Worm (Caenorhabditis elegans) whole organism, young adult: Measurements from ENCODE around the gene D1069.3.

Experiments
- B0019.2 ChIP-seq: fragments of 200-800 bp; sonication (Bioruptor generic); conservative IDR thresholded peaks from 2 replicates; pipeline ENCODE4 v1.3.6; 2022; ENCODE audit warnings: missing genetic modification reagents, missing genetic modification characterization, missing compliant biosample characterization
- F10E7.11 ChIP-seq: sonication (generic microtip); optimal IDR thresholded peaks from 2 replicates; lab custom pipeline; 2017; ENCODE audit warnings: mild to moderate bottlenecking, missing genetic modification characterization, moderate library complexity, missing compliant biosample characterization
- F57A8.1 ChIP-seq: fragments of 200-800 bp; sonication (Bioruptor generic); optimal IDR thresholded peaks from 2 replicates; lab custom pipeline; 2018; ENCODE audit warnings: mild to moderate bottlenecking, missing genetic modification characterization, moderate library complexity, missing compliant biosample characterization
- F57C9.4 ChIP-seq: sonication (generic microtip); optimal IDR thresholded peaks from 2 replicates; lab custom pipeline; 2017; ENCODE audit warnings: mild to moderate bottlenecking, missing genetic modification characterization, missing compliant biosample characterization
- K11D2.4 ChIP-seq: fragments of 200-800 bp; sonication (Bioruptor generic); IDR thresholded peaks from 2 replicates; pipeline ENCODE4 v1.3.6; 2022; ENCODE audit warnings: missing genetic modification reagents, missing genetic modification characterization, missing compliant biosample characterization
- T26A5.8 ChIP-seq: sonication (generic microtip); optimal IDR thresholded peaks from 2 replicates; lab custom pipeline; 2016; ENCODE audit warnings: missing genetic modification characterization, missing compliant biosample characterization
- Y67H2A.10 ChIP-seq: fragments of 200-800 bp; sonication (Bioruptor generic); conservative IDR thresholded peaks from 2 replicates; pipeline ENCODE4 v1.3.6; 2022; ENCODE audit warnings: missing genetic modification reagents, missing genetic modification characterization, missing compliant biosample characterization
- Y95B8A.8 ChIP-seq: fragments of 200-800 bp; sonication (Bioruptor generic); IDR thresholded peaks from 2 replicates; pipeline ENCODE4 v1.3.6; 2022; ENCODE audit warnings: missing genetic modification reagents, missing genetic modification characterization, missing compliant biosample characterization
- ZK185.1 ChIP-seq: sonication (generic microtip); optimal IDR thresholded peaks from 2 replicates; lab custom pipeline; 2016; ENCODE audit warnings: mild to moderate bottlenecking, missing genetic modification characterization, missing compliant biosample characterization; ENCODE audit not compliant: poor library complexity, severe bottlenecking
- atf-7 ChIP-seq: sonication (generic microtip); optimal IDR thresholded peaks from 2 replicates; lab custom pipeline; 2017; ENCODE audit warnings: mild to moderate bottlenecking, missing genetic modification characterization, missing compliant biosample characterization
- attf-6 ChIP-seq: fragments of 200-800 bp; sonication (Bioruptor generic); IDR thresholded peaks from 2 replicates; pipeline ENCODE4 v1.3.6; 2022; ENCODE audit warnings: missing genetic modification reagents, missing genetic modification characterization, missing compliant biosample characterization
- bed-1 ChIP-seq: fragments of 200-800 bp; sonication (Bioruptor generic); IDR thresholded peaks from 2 replicates; pipeline ENCODE4 v1.3.6; 2022; ENCODE audit warnings: missing genetic modification reagents, missing genetic modification characterization, missing compliant biosample characterization
- ccch-3 ChIP-seq: fragments of 200-800 bp; sonication (Bioruptor generic); optimal IDR thresholded peaks from 2 replicates; lab custom pipeline; 2018; ENCODE audit warnings: mild to moderate bottlenecking, missing genetic modification characterization, missing compliant biosample characterization
- cebp-1 ChIP-seq, 2 experiments: fragments of 200-800 bp in 1 of 2; sonication (Bioruptor generic) in 1 of 2; sonication (generic microtip) in 1 of 2; IDR thresholded peaks in 1 of 2; optimal IDR thresholded peaks in 1 of 2; 2 replicates each; pipeline versions ENCODE4 v1.3.6 to Lab custom; 2017 to 2022; ENCODE audit warnings: missing compliant biosample characterization in 2 of 2, missing genetic modification characterization in 2 of 2, mild to moderate bottlenecking in 1 of 2, missing genetic modification reagents in 1 of 2, moderate library complexity in 1 of 2
- ceh-58 ChIP-seq: fragments of 200-800 bp; sonication (Bioruptor generic); IDR thresholded peaks from 2 replicates; pipeline ENCODE4 v1.3.6; 2022; ENCODE audit warnings: missing genetic modification characterization, missing compliant biosample characterization
- ceh-91 ChIP-seq: fragments of 200-800 bp; sonication (Bioruptor generic); IDR thresholded peaks from 2 replicates; pipeline ENCODE4 v1.3.6; 2022; ENCODE audit warnings: missing genetic modification reagents, missing genetic modification characterization, missing compliant biosample characterization
- dpff-1 ChIP-seq: sonication (generic microtip); optimal IDR thresholded peaks from 2 replicates; lab custom pipeline; 2017; ENCODE audit warnings: mild to moderate bottlenecking, missing genetic modification characterization, missing compliant biosample characterization
- egl-44 ChIP-seq: fragments of 200-800 bp; sonication (Bioruptor generic); IDR thresholded peaks from 2 replicates; pipeline ENCODE4 v1.3.6; 2022; ENCODE audit warnings: missing genetic modification reagents, missing genetic modification characterization, missing compliant biosample characterization
- egrh-3 ChIP-seq: fragments of 200-800 bp; sonication (Bioruptor generic); IDR thresholded peaks from 2 replicates; pipeline ENCODE4 v1.3.6; 2022; ENCODE audit warnings: missing genetic modification reagents, missing genetic modification characterization, missing compliant biosample characterization
- ets-4 ChIP-seq: fragments of 200-800 bp; sonication (Bioruptor generic); optimal IDR thresholded peaks from 2 replicates; lab custom pipeline; 2018; ENCODE audit warnings: mild to moderate bottlenecking, missing genetic modification characterization, missing compliant biosample characterization
- fkh-3 ChIP-seq: sonication (generic microtip); optimal IDR thresholded peaks from 2 replicates; lab custom pipeline; 2016; ENCODE audit warnings: mild to moderate bottlenecking, missing genetic modification characterization, missing compliant biosample characterization
- gei-17 ChIP-seq: fragments of 200-800 bp; sonication (Bioruptor generic); optimal IDR thresholded peaks from 2 replicates; lab custom pipeline; 2018; ENCODE audit warnings: mild to moderate bottlenecking, missing genetic modification characterization, missing compliant biosample characterization
- him-1 ChIP-seq: sonication (generic microtip); optimal IDR thresholded peaks from 2 replicates; lab custom pipeline; 2016; ENCODE audit warnings: missing genotype, missing genetic modification reagents, missing genetic modification characterization, missing compliant biosample characterization
- hlh-12 ChIP-seq: sonication (generic microtip); optimal IDR thresholded peaks from 2 replicates; lab custom pipeline; 2016; ENCODE audit warnings: missing genetic modification characterization, missing compliant biosample characterization
- hlh-26 ChIP-seq: fragments of 200-800 bp; sonication (Bioruptor generic); conservative IDR thresholded peaks from 2 replicates; pipeline ENCODE4 v1.3.6; 2022; ENCODE audit warnings: missing genetic modification reagents, missing genetic modification characterization, missing compliant biosample characterization
- hmg-1.2 ChIP-seq: fragments of 200-800 bp; sonication (Bioruptor generic); IDR thresholded peaks from 2 replicates; pipeline ENCODE4 v1.3.6; 2022; ENCODE audit warnings: missing genetic modification reagents, missing genetic modification characterization, missing compliant biosample characterization
- lag-1 ChIP-seq: fragments of 200-800 bp; sonication (Bioruptor generic); IDR thresholded peaks from 2 replicates; pipeline ENCODE4 v1.3.6; 2022; ENCODE audit warnings: missing genetic modification reagents, missing genetic modification characterization, missing compliant biosample characterization
- let-607 ChIP-seq, 2 experiments: fragments of 200-800 bp in 1 of 2; sonication (Bioruptor generic) in 1 of 2; sonication (generic microtip) in 1 of 2; optimal IDR thresholded peaks; 2 replicates each; lab custom pipeline; 2016 to 2018; ENCODE audit warnings: mild to moderate bottlenecking in 2 of 2, missing compliant biosample characterization in 2 of 2, missing genetic modification characterization in 2 of 2, moderate library complexity in 2 of 2, missing genotype in 1 of 2
- lin-40 ChIP-seq: sonication (generic microtip); optimal IDR thresholded peaks from 2 replicates; lab custom pipeline; 2016; ENCODE audit warnings: missing genetic modification characterization, mild to moderate bottlenecking, missing compliant biosample characterization, missing genotype, missing genetic modification reagents
- lsl-1 ChIP-seq: fragments of 200-800 bp; sonication (Bioruptor generic); optimal IDR thresholded peaks from 2 replicates; lab custom pipeline; 2018; ENCODE audit warnings: mild to moderate bottlenecking, missing genetic modification characterization, moderate library complexity, missing compliant biosample characterization
- lsy-27 ChIP-seq: sonication (generic microtip); optimal IDR thresholded peaks from 2 replicates; lab custom pipeline; 2017; ENCODE audit warnings: missing genetic modification characterization, mild to moderate bottlenecking, missing compliant biosample characterization, antibody characterized with exemption, missing genotype, borderline replicate concordance; ENCODE audit not compliant: insufficient read depth
- mcd-1 ChIP-seq: fragments of 200-800 bp; sonication (Bioruptor generic); IDR thresholded peaks from 2 replicates; pipeline ENCODE4 v1.3.6; 2022; ENCODE audit warnings: missing genetic modification reagents, missing genetic modification characterization, missing compliant biosample characterization
- mel-28 ChIP-seq: sonication (generic microtip); optimal IDR thresholded peaks from 2 replicates; lab custom pipeline; 2016; ENCODE audit warnings: borderline replicate concordance, mild to moderate bottlenecking, missing genetic modification characterization, missing compliant biosample characterization
- mes-4 ChIP-seq: sonication (generic microtip); optimal IDR thresholded peaks from 2 replicates; lab custom pipeline; 2016; ENCODE audit warnings: missing genotype, missing genetic modification characterization, missing compliant biosample characterization
- nhr-27 ChIP-seq: fragments of 200-800 bp; sonication (Bioruptor generic); optimal IDR thresholded peaks from 2 replicates; lab custom pipeline; 2018; ENCODE audit warnings: mild to moderate bottlenecking, missing genetic modification characterization, moderate library complexity, missing compliant biosample characterization
- nhr-90 ChIP-seq: sonication (generic microtip); optimal IDR thresholded peaks from 2 replicates; lab custom pipeline; 2016; ENCODE audit warnings: missing genotype, mild to moderate bottlenecking, missing genetic modification characterization, missing compliant biosample characterization
- pha-4 ChIP-seq: fragments of 150-350 bp; sonication (generic microtip); optimal IDR thresholded peaks from 2 replicates; lab custom pipeline; 2014; ENCODE audit warnings: missing biosample characterization, missing genetic modification reagents, missing genetic modification characterization
- rec-8 ChIP-seq, 2 experiments: sonication (generic microtip); optimal IDR thresholded peaks; 2 replicates each; lab custom pipeline; 2016; ENCODE audit warnings: mild to moderate bottlenecking in 2 of 2, missing genetic modification characterization in 2 of 2, missing genetic modification reagents in 2 of 2, missing genotype in 2 of 2, missing biosample characterization in 1 of 2, missing compliant biosample characterization in 1 of 2, moderate library complexity in 1 of 2
- sea-2 ChIP-seq: fragments of 200-800 bp; sonication (Bioruptor generic); IDR thresholded peaks from 2 replicates; pipeline ENCODE4 v1.3.6; 2022; ENCODE audit warnings: missing genetic modification characterization, missing compliant biosample characterization
- sptf-2 ChIP-seq: fragments of 200-800 bp; sonication (Bioruptor generic); optimal IDR thresholded peaks from 2 replicates; lab custom pipeline; 2018; ENCODE audit warnings: mild to moderate bottlenecking, missing genetic modification characterization, missing compliant biosample characterization
- tbx-9 ChIP-seq: sonication (generic microtip); optimal IDR thresholded peaks from 2 replicates; lab custom pipeline; 2016; ENCODE audit warnings: borderline replicate concordance, missing genetic modification characterization, inconsistent platforms, missing compliant biosample characterization
- tlf-1 ChIP-seq: fragments of 200-800 bp; sonication (Bioruptor generic); optimal IDR thresholded peaks from 2 replicates; lab custom pipeline; 2018; ENCODE audit warnings: mild to moderate bottlenecking, missing genetic modification characterization, missing compliant biosample characterization
- unc-130 ChIP-seq: sonication (generic microtip); optimal IDR thresholded peaks from 2 replicates; lab custom pipeline; 2016; ENCODE audit warnings: missing genetic modification reagents, missing genetic modification characterization, missing compliant biosample characterization
- xnd-1 ChIP-seq: sonication (generic microtip); optimal IDR thresholded peaks from 2 replicates; lab custom pipeline; 2016; ENCODE audit warnings: missing genotype, missing genetic modification reagents, missing genetic modification characterization, missing compliant biosample characterization
- zfh-2 ChIP-seq: fragments of 200-800 bp; sonication (Bioruptor generic); conservative IDR thresholded peaks from 2 replicates; pipeline ENCODE4 v1.3.6; 2022; ENCODE audit warnings: missing genetic modification reagents, missing genetic modification characterization, missing compliant biosample characterization
- ztf-18 ChIP-seq: sonication (generic microtip); optimal IDR thresholded peaks from 2 replicates; lab custom pipeline; 2016; ENCODE audit warnings: missing genotype, mild to moderate bottlenecking, missing genetic modification characterization, missing compliant biosample characterization
- ztf-22 ChIP-seq: fragments of 200-800 bp; sonication (Bioruptor generic); optimal IDR thresholded peaks from 2 replicates; lab custom pipeline; 2018; ENCODE audit warnings: mild to moderate bottlenecking, missing genetic modification characterization, moderate library complexity, missing compliant biosample characterization

The D1069.3 gene

DNA sequence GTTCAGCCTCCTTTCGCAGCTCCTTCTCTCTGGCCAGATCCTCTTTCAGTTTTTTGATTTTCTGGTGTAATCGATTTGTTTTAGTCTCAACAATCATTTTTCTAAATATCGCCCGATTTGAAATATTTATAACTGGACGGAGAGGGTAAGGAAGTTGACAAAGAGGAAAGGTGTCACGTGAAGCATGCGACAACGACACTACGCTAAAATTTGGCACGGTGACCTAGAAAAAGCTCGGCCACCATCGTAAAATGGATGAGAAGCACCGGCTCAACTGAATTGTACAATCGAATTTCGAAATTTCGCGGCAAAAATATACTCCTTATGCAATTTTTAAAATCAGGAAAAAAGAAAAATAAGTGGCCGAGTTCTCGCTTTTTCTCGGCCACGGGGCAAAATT lies 37.6 kb upstream of the D1069.3 start, which contains the start of gene C03H5.5:
TSS of gene C03H5.5 (minus strand) at position 101 of the 400 bp plus-strand sequence.
- no peak for TF ChIP-seq T26A5.8 (tag; lab: Kevin White, UChicago)
- no peak for TF ChIP-seq lsy-27 (tag; lab: Kevin White, UChicago)
- no peak for TF ChIP-seq tlf-1 (GFP tag; lab: Kevin White, UChicago)
- no peak for TF ChIP-seq bed-1 (GFP tag; lab: Robert Waterston, UW)
- no peak for TF ChIP-seq mcd-1 (GFP tag; lab: Robert Waterston, UW)
- TF ChIP-seq fkh-3, result no peak
- no peak for TF ChIP-seq dpff-1 (tag; lab: Kevin White, UChicago)
- TF ChIP-seq unc-130 (GFP tag; lab: Kevin White, UChicago), result no peak
- no peak for TF ChIP-seq lsl-1 (GFP tag; lab: Kevin White, UChicago)
- no peak for TF ChIP-seq ztf-18
- no peak for TF ChIP-seq xnd-1 (tag; lab: Kevin White, UChicago)
- TF ChIP-seq attf-6, result no peak
- TF ChIP-seq K11D2.4, result no peak
- TF ChIP-seq tbx-9, result no peak
- TF ChIP-seq Y95B8A.8 (GFP tag; lab: Robert Waterston, UW), result no peak
- TF ChIP-seq lin-40, result no peak

DNA sequence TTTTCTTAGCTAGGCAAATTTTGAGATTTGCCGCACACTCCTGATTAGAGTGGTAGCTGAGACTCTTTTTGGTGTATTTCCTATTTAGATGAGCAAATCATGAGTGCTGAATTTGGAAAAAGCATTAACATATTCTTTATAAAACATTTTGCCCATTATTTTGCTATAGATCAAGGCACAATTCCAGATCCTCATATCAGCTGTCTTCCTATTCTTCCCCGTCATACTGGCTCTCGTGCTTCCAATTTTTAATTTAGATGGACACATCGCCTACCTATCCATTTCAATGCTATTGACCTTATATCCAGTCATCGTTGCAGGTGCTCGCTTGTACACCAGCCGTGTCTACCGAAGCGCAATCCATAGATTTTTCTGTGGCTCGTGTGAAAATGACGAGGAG lies 32.2 kb upstream of the D1069.3 start, which contains the start of gene C03H5.7:
TSS of gene C03H5.7 (plus strand) at position 301 of the 400 bp plus-strand sequence.
- TF ChIP-seq ets-4, result no peak
- TF ChIP-seq ztf-22, result no peak
- TF ChIP-seq F57C9.4 (tag; lab: Kevin White, UChicago), result no peak
- no peak for TF ChIP-seq him-1 (tag; lab: Kevin White, UChicago)
- TF ChIP-seq egl-44, result no peak
- TF ChIP-seq gei-17, result no peak
- TF ChIP-seq F57A8.1 (GFP tag; lab: Kevin White, UChicago), result no peak
- no peak for TF ChIP-seq ceh-91 (GFP tag; lab: Robert Waterston, UW)
- TF ChIP-seq ceh-58 (GFP tag; lab: Robert Waterston, UW), result no peak
- TF ChIP-seq ztf-18, result no peak
- no peak for TF ChIP-seq rec-8 (tag; optimal IDR thresholded peaks at IDR 0.05; lab: Kevin White, UChicago)
- no peak for TF ChIP-seq cebp-1 (GFP tag; IDR thresholded peaks at IDR 0.05; lab: Robert Waterston, UW)
- TF ChIP-seq cebp-1 (tag; optimal IDR thresholded peaks at IDR 0.05; lab: Kevin White, UChicago), result no peak
- TF ChIP-seq zfh-2 (GFP tag; lab: Robert Waterston, UW), result no peak
- no peak for TF ChIP-seq Y95B8A.8 (GFP tag; lab: Robert Waterston, UW)
- no peak for TF ChIP-seq nhr-27 (tag; lab: Kevin White, UChicago)
- TF ChIP-seq F10E7.11, result no peak
- no peak for TF ChIP-seq egrh-3 (GFP tag; lab: Robert Waterston, UW)
- TF ChIP-seq sptf-2 (GFP tag; lab: Kevin White, UChicago), result no peak
- no peak for TF ChIP-seq Y67H2A.10
- TF ChIP-seq hlh-26, result no peak
- TF ChIP-seq, all 124 proteins: peak for 0

- no peak for TF ChIP-seq K11D2.4
- no peak for TF ChIP-seq mes-4 (tag; lab: Kevin White, UChicago)
- TF ChIP-seq sea-2 (GFP tag; lab: Robert Waterston, UW), result no peak
- no peak for TF ChIP-seq mel-28 (tag; lab: Kevin White, UChicago)
- no peak for TF ChIP-seq pha-4
- TF ChIP-seq hlh-12 (tag; lab: Kevin White, UChicago), result no peak
- no peak for TF ChIP-seq nhr-90 (tag; lab: Kevin White, UChicago)
- no peak for TF ChIP-seq atf-7
- TF ChIP-seq B0019.2 (GFP tag; lab: Robert Waterston, UW), result no peak
- TF ChIP-seq tbx-9, result no peak
- TF ChIP-seq let-607 (tag; optimal IDR thresholded peaks at IDR 0.05; lab: Kevin White, UChicago), result no peak
- TF ChIP-seq ccch-3 (GFP tag; lab: Kevin White, UChicago), result no peak
- TF ChIP-seq ZK185.1 (tag; lab: Kevin White, UChicago), result no peak
- no peak for TF ChIP-seq hmg-1.2 (GFP tag; lab: Robert Waterston, UW)
- no peak for TF ChIP-seq rec-8 (tag; optimal IDR thresholded peaks at IDR 0.05; lab: Kevin White, UChicago)
- no peak for TF ChIP-seq lag-1 (GFP tag; lab: Robert Waterston, UW)
These were observed 30.7 kb upstream of the D1069.3 start, which contains the start of gene C03H5.9 for ce11 chrII:378351-378750. TSS of gene C03H5.9 (plus strand) at chrII:378651.
